Worm (Caenorhabditis elegans) whole organism, L4/young adult: Measurements from ENCODE around the gene Y32H12A.6.

Source experiments
- W03F9.2 ChIP-seq: fragments of 150-350 bp; optimal IDR thresholded peaks from 2 replicates; lab custom pipeline; 2014; ENCODE audit warnings: missing biosample characterization, missing genetic modification characterization
- dao-5 ChIP-seq: sonication (generic microtip); optimal IDR thresholded peaks from 2 replicates; lab custom pipeline; 2016; ENCODE audit warnings: missing genotype, missing genetic modification characterization, moderate library complexity, missing compliant biosample characterization
- him-1 ChIP-seq: sonication (generic microtip); optimal IDR thresholded peaks from 2 replicates; lab custom pipeline; 2016; ENCODE audit warnings: missing genotype, missing genetic modification reagents, missing genetic modification characterization, missing compliant biosample characterization

Gene Y32H12A.6

DNA sequence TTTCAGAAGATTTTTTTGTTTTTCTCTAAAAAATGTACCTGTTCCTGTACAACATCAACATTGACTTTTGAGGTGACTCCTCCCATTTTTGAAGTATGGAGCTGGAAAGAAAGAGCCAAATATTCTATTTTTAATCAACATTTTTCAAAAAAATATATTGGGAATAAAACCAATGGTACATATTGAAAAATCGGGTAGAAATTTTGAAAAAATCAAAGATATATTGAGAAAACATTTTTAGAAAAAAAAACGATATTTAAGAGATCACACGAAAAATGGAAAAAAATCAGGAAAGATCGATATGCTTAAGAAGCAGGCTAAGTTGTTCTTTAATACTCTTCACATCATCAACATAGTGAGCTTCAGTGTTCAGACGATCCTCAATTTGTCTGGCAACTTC lies 36.0 kb downstream of the Y32H12A.6 start, which contains the start of gene glrx-21:
Gene glrx-21, minus strand, starts transcription at position 101 of the 400 bp plus-strand sequence.
- TF ChIP-seq dao-5 (tag; lab: Kevin White, UChicago) (no peak), him-1 (tag; lab: Kevin White, UChicago) (no peak), W03F9.2 (no peak)

DNA sequence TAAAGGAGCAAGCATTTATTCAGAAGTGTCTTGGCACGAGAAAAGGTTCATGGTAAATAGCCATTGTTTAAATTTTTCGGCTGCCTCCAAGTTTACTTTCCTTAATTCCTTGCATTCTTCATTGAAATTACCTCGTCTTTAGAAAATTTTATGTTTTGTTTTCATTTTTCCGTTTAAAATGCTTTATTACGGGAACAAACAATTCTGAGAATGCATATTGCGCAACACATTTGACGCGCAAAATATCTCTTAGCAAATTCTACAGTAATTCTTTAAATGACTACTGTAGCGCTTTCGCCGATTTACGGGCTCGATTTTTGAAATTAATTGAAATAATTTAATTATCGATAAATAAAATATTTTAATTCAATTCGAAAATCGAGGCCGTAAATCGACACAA lies 37.4 kb downstream of the Y32H12A.6 start:
- TF ChIP-seq W03F9.2: no peak
- TF ChIP-seq him-1 (tag; lab: Kevin White, UChicago): no peak
- TF ChIP-seq dao-5 (tag; lab: Kevin White, UChicago): no peak

DNA sequence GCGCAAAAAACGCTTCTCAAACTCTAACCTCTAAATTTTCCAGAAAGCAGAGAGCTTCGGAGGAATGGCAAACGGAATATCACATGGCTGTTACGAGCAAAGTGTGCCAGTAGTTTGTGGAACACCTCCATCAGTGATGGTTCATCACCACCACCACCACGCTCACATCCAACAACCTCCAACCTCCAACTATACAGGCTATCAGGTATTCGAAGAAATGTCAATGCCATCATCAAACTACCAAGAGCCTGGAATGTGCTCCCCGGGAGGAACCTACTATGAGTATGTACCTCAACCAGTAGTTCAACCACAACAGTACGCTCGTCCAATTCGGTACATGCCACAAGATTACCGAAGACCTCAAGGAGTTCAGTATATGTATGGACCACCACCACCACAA lies 38.4 kb downstream of the Y32H12A.6 start:
- TF ChIP-seq him-1 (tag; lab: Kevin White, UChicago): no peak
- TF ChIP-seq W03F9.2: no peak
- TF ChIP-seq dao-5 (tag; lab: Kevin White, UChicago): no peak

DNA sequence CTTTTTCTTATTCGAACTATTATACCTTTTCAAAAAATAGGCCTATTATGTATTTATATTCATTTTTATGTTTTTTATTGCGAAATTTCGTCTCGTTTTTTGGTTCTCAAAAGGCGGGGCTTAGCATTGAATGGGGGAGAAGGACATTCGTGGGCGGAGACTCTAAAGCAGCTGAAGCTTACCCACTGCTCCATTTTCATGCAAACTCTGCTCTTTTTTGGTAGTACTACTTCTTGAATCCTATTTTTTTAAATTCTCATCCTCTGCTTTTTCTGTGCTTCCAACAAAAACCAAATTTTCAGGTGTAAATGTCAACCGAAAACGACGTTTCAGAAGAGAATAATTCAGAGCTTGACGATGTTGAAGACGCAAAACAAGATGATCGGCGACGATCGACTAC lies 40.6 kb downstream of the Y32H12A.6 start, which contains the start of gene ZK121.2:
Gene ZK121.2, plus strand, starts transcription at position 301 of the 400 bp plus-strand sequence.
- no peak for TF ChIP-seq him-1 (tag; lab: Kevin White, UChicago)
- no peak for TF ChIP-seq W03F9.2

DNA sequence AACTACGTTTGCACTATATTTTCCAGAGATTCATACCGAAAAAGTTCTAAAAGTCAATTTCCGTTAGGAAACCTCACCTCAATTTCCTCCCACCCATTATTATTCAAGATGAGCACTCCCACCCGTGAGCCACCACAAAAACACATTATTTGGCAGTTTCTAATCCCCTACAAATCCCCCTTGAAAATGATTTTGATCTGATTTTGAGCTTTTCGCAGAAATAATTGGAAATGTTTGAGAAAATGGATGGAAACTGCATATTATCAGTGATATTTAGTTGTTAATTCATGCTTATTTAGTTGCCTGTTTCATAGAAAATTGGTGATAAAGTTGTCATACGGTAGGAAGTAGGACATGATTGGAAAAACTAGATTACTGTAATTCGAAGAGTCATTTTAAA lies 41.4 kb downstream of the Y32H12A.6 start:
- TF ChIP-seq W03F9.2 (no peak), dao-5 (tag; lab: Kevin White, UChicago) (no peak), him-1 (tag; lab: Kevin White, UChicago) (no peak)

DNA sequence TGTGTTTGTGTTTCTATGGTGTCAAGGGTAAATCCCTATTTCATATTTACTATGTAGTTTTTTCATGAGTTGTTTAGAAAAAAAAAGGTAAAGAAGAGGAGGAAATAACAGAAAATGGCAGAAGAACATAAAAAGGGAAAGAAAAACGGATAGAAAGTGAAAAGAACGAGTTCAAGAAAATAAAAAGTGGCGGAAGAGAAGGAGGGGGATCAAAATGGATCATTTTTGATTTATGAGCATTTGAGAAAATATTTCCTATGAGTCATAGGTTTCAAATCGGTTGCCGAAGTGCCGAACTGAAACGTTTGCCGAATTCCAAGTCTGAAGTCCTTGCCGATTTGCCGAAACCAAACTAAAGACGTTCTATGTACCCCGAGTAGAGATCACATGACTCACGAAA lies 43.2 kb downstream of the Y32H12A.6 start:
- TF ChIP-seq W03F9.2: no peak
- no peak for TF ChIP-seq dao-5 (tag; lab: Kevin White, UChicago)
- no peak for TF ChIP-seq him-1 (tag; lab: Kevin White, UChicago)

DNA sequence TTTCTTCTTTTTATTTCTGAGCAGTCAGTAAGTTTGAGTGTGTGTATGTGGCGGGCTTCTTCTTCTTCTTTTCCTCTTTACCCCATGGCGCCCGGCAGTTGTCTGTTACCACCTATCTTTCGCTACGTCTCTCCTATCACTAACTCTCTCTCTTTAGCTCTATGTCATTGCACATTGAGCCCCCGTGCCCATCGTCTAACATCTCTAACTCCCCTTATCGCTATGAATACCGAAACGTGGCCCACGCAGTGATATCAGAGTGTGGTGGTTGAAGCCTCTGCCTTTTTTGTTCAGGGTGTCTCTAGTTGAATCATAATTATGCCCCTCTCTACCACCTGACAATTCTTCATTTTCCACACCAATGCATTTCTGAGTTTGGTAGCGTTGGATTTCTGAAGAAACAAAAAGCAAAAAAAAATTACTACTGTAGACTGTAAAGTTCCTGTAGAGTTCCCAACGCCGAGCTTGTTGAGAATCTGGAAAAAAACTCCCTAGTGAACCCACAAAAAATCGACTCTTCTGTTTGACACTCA lies 47.4 kb downstream of the Y32H12A.6 start:
- TF ChIP-seq W03F9.2: no peak
- no peak for TF ChIP-seq dao-5 (tag; lab: Kevin White, UChicago)
- no peak for TF ChIP-seq him-1 (tag; lab: Kevin White, UChicago)
